Worm (Caenorhabditis elegans): ENCODE measurements around the gene ttn-1.

- TF ChIP-seq aly-2 (tag; optimal IDR thresholded peaks at IDR 0.05) (no peak), snpc-4 (tag; optimal IDR thresholded peaks at IDR 0.05) (no peak), ztf-11 (tag; optimal IDR thresholded peaks at IDR 0.05) (no peak), blmp-1 (tag; optimal IDR thresholded peaks at IDR 0.05; ENCODE audit: insufficient read depth) (no peak), alr-1 (tag; optimal IDR thresholded peaks at IDR 0.05) (no peak), elt-1 (tag; optimal IDR thresholded peaks at IDR 0.05) (no peak), zag-1 (tag; optimal IDR thresholded peaks at IDR 0.05) (no peak), unc-39 (tag; optimal IDR thresholded peaks at IDR 0.05) (no peak), fos-1 (tag; optimal IDR thresholded peaks at IDR 0.05) (no peak)
Observed at ce11 chrV:6228920-6229456, 26.6 kb upstream of the ttn-1 start.

Measured in whole organism, L2 larva.